Fruit fly (Drosophila melanogaster) whole organism, embryonic: Measurements from ENCODE around the gene lawc.

Source experiments
- Aef1 ChIP-seq: fragments of 200-800 bp; sonication (Bioruptor generic); IDR thresholded peaks from 3 replicates; pipeline ENCODE4 v1.3.6; 2022; ENCODE audit warnings: missing biosample characterization, missing genetic modification characterization
- B-H2 ChIP-seq: fragments of 200-800 bp; sonication (Bioruptor generic); optimal IDR thresholded peaks from 2 replicates; lab custom pipeline; 2018; ENCODE audit warnings: missing biosample characterization, mild to moderate bottlenecking, missing genetic modification characterization
- Bteb2 ChIP-seq: fragments of 200-800 bp; sonication (Bioruptor generic); optimal IDR thresholded peaks from 2 replicates; lab custom pipeline; 2016; ENCODE audit warnings: missing biosample characterization, missing genetic modification characterization
- CG10267 ChIP-seq: fragments of 200-800 bp; sonication (Bioruptor generic); optimal IDR thresholded peaks from 2 replicates; lab custom pipeline; 2018; ENCODE audit warnings: missing biosample characterization, mild to moderate bottlenecking, missing genetic modification characterization, moderate library complexity
- CG10431 ChIP-seq: fragments of 200-800 bp; sonication (Bioruptor generic); optimal IDR thresholded peaks from 3 replicates; lab custom pipeline; 2018; ENCODE audit warnings: missing biosample characterization, mild to moderate bottlenecking, missing genetic modification characterization
- CG11696 ChIP-seq: fragments of 200-800 bp; sonication (Bioruptor generic); IDR thresholded peaks from 2 replicates; pipeline ENCODE4 v1.3.6; 2022; ENCODE audit warnings: missing biosample characterization, missing genetic modification characterization
- CG12659 ChIP-seq: fragments of 200-800 bp; sonication (Bioruptor generic); optimal IDR thresholded peaks from 3 replicates; lab custom pipeline; 2017; ENCODE audit warnings: mild to moderate bottlenecking, missing biosample characterization, missing genetic modification reagents, missing genetic modification characterization
- CG12942 ChIP-seq: fragments of 200-800 bp; sonication (Bioruptor generic); optimal IDR thresholded peaks from 3 replicates; lab custom pipeline; 2016; ENCODE audit warnings: missing biosample characterization, missing genetic modification characterization
- CG13296 ChIP-seq: fragments of 200-800 bp; sonication (Bioruptor generic); optimal IDR thresholded peaks from 3 replicates; lab custom pipeline; 2018; ENCODE audit warnings: missing biosample characterization, mild to moderate bottlenecking, missing genetic modification characterization
- CG13424 ChIP-seq: fragments of 200-800 bp; sonication (Bioruptor generic); optimal IDR thresholded peaks from 2 replicates; lab custom pipeline; 2019; ENCODE audit warnings: missing biosample characterization, mild to moderate bottlenecking, missing genetic modification characterization, moderate library complexity
- CG14710 ChIP-seq: fragments of 200-800 bp; sonication (Bioruptor generic); optimal IDR thresholded peaks from 3 replicates; lab custom pipeline; 2019; ENCODE audit warnings: missing biosample characterization, mild to moderate bottlenecking, missing genetic modification characterization, moderate library complexity
- CG15073 ChIP-seq: fragments of 200-800 bp; sonication (Bioruptor generic); optimal IDR thresholded peaks from 2 replicates; lab custom pipeline; 2016; ENCODE audit warnings: missing biosample characterization, missing genetic modification characterization
- CG1529 ChIP-seq: fragments of 200-800 bp; sonication (Bioruptor generic); optimal IDR thresholded peaks from 3 replicates; lab custom pipeline; 2018; ENCODE audit warnings: missing biosample characterization, missing genetic modification characterization
- CG16863 ChIP-seq: fragments of 200-800 bp; sonication (Bioruptor generic); optimal IDR thresholded peaks from 3 replicates; lab custom pipeline; 2016; ENCODE audit warnings: missing biosample characterization, missing genetic modification characterization
- CG17328 ChIP-seq: fragments of 200-800 bp; sonication (Bioruptor generic); IDR thresholded peaks from 2 replicates; pipeline ENCODE4 v1.3.6; 2022; ENCODE audit warnings: missing biosample characterization, missing genetic modification characterization
- CG17361 ChIP-seq: fragments of 200-800 bp; sonication (Bioruptor generic); IDR thresholded peaks from 3 replicates; pipeline ENCODE4 v1.3.6; 2022; ENCODE audit warnings: missing biosample characterization, missing genetic modification characterization
- CG18262 ChIP-seq: fragments of 200-800 bp; optimal IDR thresholded peaks from 3 replicates; lab custom pipeline; 2019; ENCODE audit warnings: missing biosample characterization, mild to moderate bottlenecking, missing genetic modification characterization, moderate library complexity
- CG30020 ChIP-seq: fragments of 200-800 bp; optimal IDR thresholded peaks from 2 replicates; lab custom pipeline; 2019; ENCODE audit warnings: missing biosample characterization, mild to moderate bottlenecking, missing genetic modification characterization, moderate library complexity
- CG31365 ChIP-seq: fragments of 200-800 bp; sonication (Bioruptor generic); optimal IDR thresholded peaks from 2 replicates; lab custom pipeline; 2018; ENCODE audit warnings: missing biosample characterization, mild to moderate bottlenecking, missing genetic modification characterization
- CG31441 ChIP-seq: fragments of 200-800 bp; sonication (Bioruptor generic); IDR thresholded peaks from 2 replicates; pipeline ENCODE4 v1.3.6; 2022; ENCODE audit warnings: missing biosample characterization, missing genetic modification characterization
- CG32532 ChIP-seq: fragments of 200-800 bp; sonication (Bioruptor generic); IDR thresholded peaks from 2 replicates; pipeline ENCODE4 v1.3.6; 2022; ENCODE audit warnings: missing biosample characterization, missing genetic modification characterization
- CG3726 ChIP-seq: fragments of 200-800 bp; sonication (Bioruptor generic); IDR thresholded peaks from 3 replicates; pipeline ENCODE4, ENCODE4 v1.3.6; 2022; ENCODE audit warnings: missing biosample characterization, missing genetic modification characterization
- CG7372 ChIP-seq: fragments of 200-800 bp; sonication (Bioruptor generic); IDR thresholded peaks from 2 replicates; pipeline ENCODE4 v1.3.6; 2022; ENCODE audit warnings: missing biosample characterization, missing genetic modification characterization
- CG8944 ChIP-seq: fragments of 200-800 bp; sonication (Bioruptor generic); optimal IDR thresholded peaks from 3 replicates; lab custom pipeline; 2016; ENCODE audit warnings: missing biosample characterization, missing genetic modification characterization
- CG9215 ChIP-seq: fragments of 200-800 bp; sonication (Bioruptor generic); IDR thresholded peaks from 2 replicates; pipeline ENCODE4 v1.3.6; 2022; ENCODE audit warnings: missing biosample characterization, missing genetic modification characterization
- HmgD ChIP-seq: fragments of 200-800 bp; sonication (Bioruptor generic); optimal IDR thresholded peaks from 3 replicates; lab custom pipeline; 2016; ENCODE audit warnings: missing biosample characterization, missing genetic modification characterization
- Med ChIP-seq: fragments of 200-800 bp; sonication (Bioruptor generic); peaks from one replicate; lab custom pipeline; 2016; ENCODE audit warnings: missing biosample characterization, missing genetic modification characterization, mild to moderate bottlenecking, inconsistent platforms, moderate library complexity
- NfI ChIP-seq: fragments of 200-800 bp; sonication (Bioruptor generic); optimal IDR thresholded peaks from 3 replicates; lab custom pipeline; 2018; ENCODE audit warnings: missing biosample characterization, mild to moderate bottlenecking, missing genetic modification characterization, moderate library complexity
- PHDP ChIP-seq: fragments of 200-800 bp; sonication (Bioruptor generic); optimal IDR thresholded peaks from 3 replicates; lab custom pipeline; 2018; ENCODE audit warnings: missing biosample characterization, mild to moderate bottlenecking, missing genetic modification characterization, moderate library complexity
- al ChIP-seq: fragments of 200-800 bp; sonication (Bioruptor generic); IDR thresholded peaks from 2 replicates; pipeline ENCODE4 v1.3.6; 2022; ENCODE audit warnings: missing biosample characterization, missing genetic modification characterization
- ci ChIP-seq: fragments of 200-800 bp; sonication (Bioruptor generic); IDR thresholded peaks from 3 replicates; pipeline ENCODE4 v1.3.6; 2022; ENCODE audit warnings: missing biosample characterization, missing genetic modification characterization
- croc ChIP-seq: fragments of 200-800 bp; sonication (Bioruptor generic); conservative IDR thresholded peaks from 3 replicates; pipeline ENCODE4 v1.3.6; 2022; ENCODE audit warnings: missing biosample characterization, missing genetic modification characterization
- disco-r ChIP-seq: fragments of 200-800 bp; sonication (Bioruptor generic); optimal IDR thresholded peaks from 2 replicates; lab custom pipeline; 2016; ENCODE audit warnings: missing biosample characterization, missing genetic modification characterization
- dmrt11E ChIP-seq: fragments of 200-800 bp; sonication (Bioruptor generic); optimal IDR thresholded peaks from 3 replicates; lab custom pipeline; 2018; ENCODE audit warnings: missing biosample characterization, mild to moderate bottlenecking, missing genetic modification characterization, moderate library complexity
- emc ChIP-seq: fragments of 200-800 bp; sonication (Bioruptor generic); optimal IDR thresholded peaks from 2 replicates; lab custom pipeline; 2016; ENCODE audit warnings: missing biosample characterization, missing genetic modification characterization
- ems ChIP-seq: fragments of 200-800 bp; sonication (Bioruptor generic); optimal IDR thresholded peaks from 3 replicates; lab custom pipeline; 2016; ENCODE audit warnings: missing biosample characterization, missing genetic modification characterization
- esg ChIP-seq: fragments of 200-800 bp; sonication (Bioruptor generic); conservative IDR thresholded peaks from 2 replicates; pipeline ENCODE4 v1.3.6; 2022; ENCODE audit warnings: missing biosample characterization, missing genetic modification characterization
- gcm2 ChIP-seq: fragments of 200-800 bp; sonication (Bioruptor generic); optimal IDR thresholded peaks from 2 replicates; lab custom pipeline; 2016; ENCODE audit warnings: missing biosample characterization, missing genetic modification characterization
- gro ChIP-seq: fragments of 200-800 bp; sonication (Bioruptor generic); optimal IDR thresholded peaks from 2 replicates; lab custom pipeline; 2016; ENCODE audit warnings: missing biosample characterization, missing genetic modification characterization
- kni ChIP-seq: fragments of 200-800 bp; sonication (Bioruptor generic); optimal IDR thresholded peaks from 3 replicates; lab custom pipeline; 2017; ENCODE audit warnings: mild to moderate bottlenecking, missing biosample characterization, missing genetic modification reagents, missing genetic modification characterization
- maf-S ChIP-seq: fragments of 200-800 bp; sonication (Bioruptor generic); optimal IDR thresholded peaks from 2 replicates; lab custom pipeline; 2016; ENCODE audit warnings: missing biosample characterization, missing genetic modification characterization
- mirr ChIP-seq: fragments of 200-800 bp; sonication (Bioruptor generic); optimal IDR thresholded peaks from 3 replicates; lab custom pipeline; 2018; ENCODE audit warnings: missing biosample characterization, mild to moderate bottlenecking, missing genetic modification characterization
- pb ChIP-seq: fragments of 200-800 bp; sonication (Bioruptor generic); optimal IDR thresholded peaks from 3 replicates; lab custom pipeline; 2016; ENCODE audit warnings: missing biosample characterization, missing genetic modification characterization
- pfk ChIP-seq: fragments of 200-800 bp; sonication (Bioruptor generic); optimal IDR thresholded peaks from 2 replicates; lab custom pipeline; 2018; ENCODE audit warnings: missing biosample characterization, mild to moderate bottlenecking, missing genetic modification characterization, moderate library complexity
- ro ChIP-seq: fragments of 200-800 bp; sonication (Bioruptor generic); IDR thresholded peaks from 2 replicates; pipeline ENCODE4 v1.3.6; 2022; ENCODE audit warnings: missing biosample characterization, missing genetic modification characterization
- sc ChIP-seq, 3 experiments: fragments of >200 bp in 2 of 3; fragments of 200-800 bp in 1 of 3; sonication (Bioruptor generic) in 1 of 3; optimal IDR thresholded peaks; 2 replicates in 2 of 3; 3 replicates in 1 of 3; lab custom pipeline; 2017; ENCODE audit warnings: mild to moderate bottlenecking in 1 of 3, missing biosample characterization in 1 of 3, missing genetic modification characterization in 1 of 3, missing genetic modification reagents in 1 of 3
- shn ChIP-seq: fragments of 200-800 bp; sonication (Bioruptor generic); optimal IDR thresholded peaks from 3 replicates; lab custom pipeline; 2016; ENCODE audit warnings: missing biosample characterization, missing genetic modification characterization
- sim ChIP-seq: fragments of 200-800 bp; sonication (Bioruptor generic); IDR thresholded peaks from 2 replicates; pipeline ENCODE4 v1.3.6; 2022; ENCODE audit warnings: missing biosample characterization, missing genetic modification characterization
- tap ChIP-seq: fragments of 200-800 bp; optimal IDR thresholded peaks from 3 replicates; lab custom pipeline; 2019; ENCODE audit warnings: missing biosample characterization, mild to moderate bottlenecking, missing genetic modification characterization, moderate library complexity
- tgo ChIP-seq: fragments of 200-800 bp; sonication (Bioruptor generic); IDR thresholded peaks from 3 replicates; pipeline ENCODE4 v1.3.6; 2022; ENCODE audit warnings: missing biosample characterization, missing genetic modification characterization
- vnd ChIP-seq: fragments of 200-800 bp; sonication (Bioruptor generic); IDR thresholded peaks from 3 replicates; pipeline ENCODE4 v1.3.6; 2022; ENCODE audit warnings: missing biosample characterization, missing genetic modification characterization; ENCODE audit not compliant: partially characterized antibody

Gene lawc

dm6 chrX:8455019-8455555, 43.6 kb upstream of the lawc start, which contains the start of gene org-1 (continued):
- TF ChIP-seq gcm2 (GFP tag; lab: Kevin White, UChicago) = peak; percentile 76
- TF ChIP-seq CG13424 = peak; percentile 97
- peak; percentile 69 for TF ChIP-seq Bteb2
- TF ChIP-seq HmgD (GFP tag; lab: Kevin White, UChicago) = peak; percentile 26
- TF ChIP-seq CG12942 (GFP tag; lab: Kevin White, UChicago) = peak; percentile 91
- peak; percentile 95 for TF ChIP-seq CG14710 (tag; lab: Kevin White, UChicago)
- TF ChIP-seq maf-S (GFP tag; lab: Kevin White, UChicago) = peak; percentile 72
- no peak for TF ChIP-seq sc (optimal IDR thresholded peaks at IDR 0.05; lab: Kevin White, UChicago)
- TF ChIP-seq sc (GFP tag; optimal IDR thresholded peaks at IDR 0.05; lab: Kevin White, UChicago) = peak; percentile 93
- peak; percentile 94 for TF ChIP-seq CG12659
- TF ChIP-seq CG7372 (GFP tag; lab: Robert Waterston, UW) = peak; percentile 98
- peak; percentile 93 for TF ChIP-seq CG9215 (GFP tag; lab: Robert Waterston, UW)
- peak; percentile 97 for TF ChIP-seq sim
- TF ChIP-seq pb (GFP tag; lab: Kevin White, UChicago) = peak; percentile 47
- TF ChIP-seq shn (GFP tag; lab: Kevin White, UChicago) = peak; percentile 62
- TF ChIP-seq CG16863 (GFP tag; lab: Kevin White, UChicago) = peak; percentile 88
- peak; percentile 79 for TF ChIP-seq ems
- peak; percentile 77 for TF ChIP-seq CG30020 (tag; lab: Kevin White, UChicago)
- TF ChIP-seq CG15073 (GFP tag; lab: Kevin White, UChicago) = peak; percentile 76
- peak; percentile 90 for TF ChIP-seq CG10267
- TF ChIP-seq CG1529 (GFP tag; lab: Kevin White, UChicago) = peak; percentile 94
- peak; percentile 82 for TF ChIP-seq kni (GFP tag; lab: Kevin White, UChicago)
- peak; percentile 85 for TF ChIP-seq CG13296
- TF ChIP-seq Aef1 = peak; percentile 97
- peak; percentile 76 for TF ChIP-seq CG31365 (tag; lab: Kevin White, UChicago)
- TF ChIP-seq pfk = peak; percentile 22
- TF ChIP-seq emc (GFP tag; lab: Kevin White, UChicago) = peak; percentile 66
- TF ChIP-seq croc = peak; percentile 98
- peak; percentile 86 for TF ChIP-seq CG8944 (GFP tag; lab: Kevin White, UChicago)
- TF ChIP-seq dmrt11E (tag; lab: Kevin White, UChicago) = peak; percentile 98
- TF ChIP-seq esg (GFP tag; lab: Robert Waterston, UW) = peak; percentile 97
- peak; percentile 84 for TF ChIP-seq B-H2
- peak; percentile 93 for TF ChIP-seq CG17361 (GFP tag; lab: Robert Waterston, UW)
- peak; percentile 65 for TF ChIP-seq disco-r (GFP tag; lab: Kevin White, UChicago)
- TF ChIP-seq al = peak; percentile 92
- TF ChIP-seq CG10431 = peak; percentile 88
- TF ChIP-seq CG32532 (GFP tag; lab: Robert Waterston, UW) = peak; percentile 96
- TF ChIP-seq vnd (GFP tag; lab: Robert Waterston, UW) = no peak
- peak; percentile 93 for TF ChIP-seq CG11696
- TF ChIP-seq tap (tag; lab: Kevin White, UChicago) = peak; percentile 95
- TF ChIP-seq NfI (GFP tag; lab: Kevin White, UChicago) = peak; percentile 94
- TF ChIP-seq CG18262 = peak; percentile 96
- TF ChIP-seq PHDP (tag; lab: Kevin White, UChicago) = peak; percentile 94
- peak; percentile 98 for TF ChIP-seq CG17328 (GFP tag; lab: Robert Waterston, UW)
- TF ChIP-seq ro (GFP tag; lab: Robert Waterston, UW) = peak; percentile 94
- peak; percentile 98 for TF ChIP-seq tgo (GFP tag; lab: Robert Waterston, UW)
- peak; percentile 98 for TF ChIP-seq ci (GFP tag; lab: Robert Waterston, UW)
- peak; percentile 96 for TF ChIP-seq CG3726
- peak; percentile 78 for TF ChIP-seq mirr (GFP tag; lab: Kevin White, UChicago)
- TF ChIP-seq gro (GFP tag; lab: Kevin White, UChicago) = peak; percentile 60
- peak; percentile 95 for TF ChIP-seq Med (GFP tag; lab: Kevin White, UChicago)
- peak; percentile 86 for TF ChIP-seq CG31441
